Worm (Caenorhabditis elegans): ENCODE results near the gene F46B6.4.

- TF ChIP-seq snpc-4 (tag; optimal IDR thresholded peaks at IDR 0.05) (no peak), blmp-1 (tag; optimal IDR thresholded peaks at IDR 0.05) (peak; percentile 74), elt-3 (tag; optimal IDR thresholded peaks at IDR 0.05) (no peak), ztf-11 (tag; optimal IDR thresholded peaks at IDR 0.05) (no peak), lin-13 (tag; optimal IDR thresholded peaks at IDR 0.05) (no peak)
Measured at ce11 chrV:9758437-9758836, 20.9 kb downstream of the F46B6.4 start.

Measured in whole organism, mixed stage, embryonic.